Worm (Caenorhabditis elegans): ENCODE measurements around the gene ZK809.8.
A peak's percentile ranks its signal among the peaks of the same experiment; 100 is the strongest.

ZK809.8 gene

DNA sequence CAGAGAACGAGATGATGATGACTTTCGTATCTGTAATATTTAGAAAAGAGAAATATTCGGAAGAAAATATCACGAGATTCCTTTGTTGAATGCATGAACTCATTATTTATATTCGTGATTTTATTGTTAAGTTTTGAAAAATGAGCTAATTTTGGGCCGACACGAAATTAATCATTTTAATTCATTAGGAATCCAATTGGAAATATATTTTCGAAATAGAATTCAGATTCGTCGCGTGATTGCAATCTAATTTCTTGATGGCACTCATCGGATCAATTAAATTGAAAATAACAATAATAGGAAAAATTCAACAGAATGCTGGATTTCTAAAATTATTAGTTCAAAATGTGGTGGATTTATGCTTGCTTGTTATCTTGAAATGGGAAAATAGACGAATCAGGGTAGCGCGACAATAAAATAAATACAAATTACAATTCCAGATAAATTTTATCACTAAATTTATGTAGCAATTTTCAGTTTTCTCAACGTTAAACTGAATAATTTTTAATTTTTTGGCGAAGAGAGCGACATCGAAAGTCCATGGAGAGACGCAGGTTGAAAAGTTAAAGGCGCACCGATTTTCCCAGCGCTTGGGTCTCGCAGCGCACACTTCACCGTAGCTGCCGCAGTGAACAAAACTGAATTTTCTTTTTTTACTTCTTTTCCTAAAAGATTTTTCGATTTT is 47.0 kb downstream of the ZK809.8 start (continued):
- peak; percentile 12 for TF ChIP-seq nhr-237 (tag; optimal IDR thresholded peaks at IDR 0.05)
- no peak for TF ChIP-seq unc-30 (tag; optimal IDR thresholded peaks at IDR 0.05)
- TF ChIP-seq mdl-1 (tag; optimal IDR thresholded peaks at IDR 0.05) = peak in 1 of 2 experiments; percentile 60
- no peak for TF ChIP-seq nhr-76 (tag; optimal IDR thresholded peaks at IDR 0.05)
- no peak for TF ChIP-seq ceh-63 (GFP tag; optimal IDR thresholded peaks at IDR 0.05)
- peak; percentile 81 for TF ChIP-seq nhr-47 (tag; optimal IDR thresholded peaks at IDR 0.05)
- TF ChIP-seq snpc-4 (tag; optimal IDR thresholded peaks at IDR 0.05) = peak; percentile 52
- no peak for TF ChIP-seq pqm-1 (tag; optimal IDR thresholded peaks at IDR 0.05)
- TF ChIP-seq ztf-4 (tag; optimal IDR thresholded peaks at IDR 0.05) = no peak
- TF ChIP-seq ets-5 (GFP tag; IDR thresholded peaks at IDR 0.05) = no peak
- no peak for TF ChIP-seq fkh-10 (GFP tag; optimal IDR thresholded peaks at IDR 0.05)
- peak; percentile 80 for TF ChIP-seq rnt-1 (tag; optimal IDR thresholded peaks at IDR 0.05)
- TF ChIP-seq zag-1 (tag; optimal IDR thresholded peaks at IDR 0.05) = peak; percentile 25
- TF ChIP-seq fos-1 (tag; optimal IDR thresholded peaks at IDR 0.05) = peak; percentile 23
- TF ChIP-seq ceh-90 (tag; optimal IDR thresholded peaks at IDR 0.05) = no peak
- peak; percentile 31 for TF ChIP-seq nhr-77 (tag; optimal IDR thresholded peaks at IDR 0.05)
- no peak for TF ChIP-seq sptf-1 (tag; optimal IDR thresholded peaks at IDR 0.05)
- peak; percentile 75 for TF ChIP-seq swsn-7 (tag; optimal IDR thresholded peaks at IDR 0.05)
- peak; percentile 28 for TF ChIP-seq lin-15B (tag; optimal IDR thresholded peaks at IDR 0.05)
- no peak for TF ChIP-seq alr-1 (tag; optimal IDR thresholded peaks at IDR 0.05; ENCODE audit: borderline replicate concordance)
- TF ChIP-seq tbx-2 (tag; optimal IDR thresholded peaks at IDR 0.05) = peak; percentile 72
- TF ChIP-seq hlh-17 (GFP tag; optimal IDR thresholded peaks at IDR 0.05; ENCODE audit: borderline replicate concordance) = no peak
- TF ChIP-seq nhr-84 (tag; optimal IDR thresholded peaks at IDR 0.05) = no peak
- TF ChIP-seq aly-2 (tag; optimal IDR thresholded peaks at IDR 0.05) = peak; percentile 3
- no peak for TF ChIP-seq zip-4 (GFP tag; optimal IDR thresholded peaks at IDR 0.05)
- peak; percentile 81 for TF ChIP-seq C16A3.4 (tag; optimal IDR thresholded peaks at IDR 0.05)
- peak; percentile 67 for TF ChIP-seq xbp-1 (tag; optimal IDR thresholded peaks at IDR 0.05)
- no peak for TF ChIP-seq unc-62 (GFP tag; optimal IDR thresholded peaks at IDR 0.05)
- TF ChIP-seq aha-1 (tag; optimal IDR thresholded peaks at IDR 0.05) = no peak
- no peak for TF ChIP-seq nhr-28 (tag; optimal IDR thresholded peaks at IDR 0.05)
- peak; percentile 62 for TF ChIP-seq isw-1 (GFP tag; IDR thresholded peaks at IDR 0.05)
- TF ChIP-seq snu-23 (GFP tag; optimal IDR thresholded peaks at IDR 0.05) = peak; percentile 82
- no peak for TF ChIP-seq fkh-4 (tag; optimal IDR thresholded peaks at IDR 0.05; ENCODE audit: borderline replicate concordance)
- peak; percentile 50 for TF ChIP-seq jun-1 (tag; optimal IDR thresholded peaks at IDR 0.05)
- TF ChIP-seq nhr-12 (tag; optimal IDR thresholded peaks at IDR 0.05) = no peak
- TF ChIP-seq mab-9 (GFP tag; IDR thresholded peaks at IDR 0.05) = no peak
- peak; percentile 48 for TF ChIP-seq grh-1 (GFP tag; IDR thresholded peaks at IDR 0.05)
- TF ChIP-seq nhr-11 (tag; optimal IDR thresholded peaks at IDR 0.05) = no peak
- no peak for TF ChIP-seq ceh-8 (GFP tag; optimal IDR thresholded peaks at IDR 0.05)
- no peak for TF ChIP-seq elt-2 (tag; optimal IDR thresholded peaks at IDR 0.05)
- TF ChIP-seq irx-1 (tag; optimal IDR thresholded peaks at IDR 0.05) = peak; percentile 57
- TF ChIP-seq egl-27 (tag; optimal IDR thresholded peaks at IDR 0.05) = no peak
- no peak for TF ChIP-seq efl-3 (GFP tag; optimal IDR thresholded peaks at IDR 0.05)
- peak; percentile 66 for TF ChIP-seq unc-86 (tag; optimal IDR thresholded peaks at IDR 0.05)
- TF ChIP-seq mep-1 (tag; optimal IDR thresholded peaks at IDR 0.05) = peak; percentile 63
- peak; percentile 34 for TF ChIP-seq lin-39 (tag; optimal IDR thresholded peaks at IDR 0.05)
- no peak for TF ChIP-seq lir-3 (tag; optimal IDR thresholded peaks at IDR 0.05; ENCODE audit: poor library complexity)
- peak; percentile 78 to 84 for TF ChIP-seq lin-35 (GFP tag; optimal IDR thresholded peaks at IDR 0.05)
- peak; percentile 22 for TF ChIP-seq F16B12.6 (tag; optimal IDR thresholded peaks at IDR 0.05)
- TF ChIP-seq hpl-2 (GFP tag; optimal IDR thresholded peaks at IDR 0.05) = peak; percentile 28
- peak; percentile 46 for TF ChIP-seq dsc-1 (tag; optimal IDR thresholded peaks at IDR 0.05)
- TF ChIP-seq fkh-8 (tag; optimal IDR thresholded peaks at IDR 0.05) = peak; percentile 72
- no peak for TF ChIP-seq pax-3 (tag; optimal IDR thresholded peaks at IDR 0.05)
